Fruit fly (Drosophila melanogaster) ovary, adult (tissue): ENCODE measurements around the gene PH4alphaSG2.

Experiments
- CG17801 ChIP-seq: fragments of 200-800 bp; optimal IDR thresholded peaks from 2 replicates; lab custom pipeline; 2019; ENCODE audit warnings: missing biosample characterization, mild to moderate bottlenecking, missing genetic modification characterization, moderate library complexity; ENCODE audit not compliant: partially characterized antibody

PH4alphaSG2 gene

DNA sequence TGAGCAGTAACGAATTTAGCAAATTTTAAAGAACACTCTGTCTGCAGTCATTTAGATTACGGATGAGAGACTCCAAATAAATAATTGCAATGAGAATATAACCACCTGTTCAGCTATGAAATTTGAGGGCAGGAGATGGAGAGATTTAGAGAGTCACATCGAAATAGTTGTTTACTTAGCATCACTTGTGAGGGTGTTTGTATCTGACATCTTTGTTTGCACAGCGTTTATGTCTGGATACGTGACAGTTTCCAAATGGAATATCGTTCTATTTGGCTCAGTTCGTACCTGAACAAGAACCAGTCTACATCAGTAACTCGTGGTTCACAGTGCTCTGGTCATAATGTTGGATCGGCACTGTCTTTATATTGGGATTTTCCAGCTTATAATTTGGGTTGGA lies at the start of gene PH4alphaSG2:
TSS of gene PH4alphaSG2 (plus strand) at position 278 of the 400 bp plus-strand sequence.
- no peak for TF ChIP-seq CG17801 (GFP tag; lab: Kevin White, UChicago)

DNA sequence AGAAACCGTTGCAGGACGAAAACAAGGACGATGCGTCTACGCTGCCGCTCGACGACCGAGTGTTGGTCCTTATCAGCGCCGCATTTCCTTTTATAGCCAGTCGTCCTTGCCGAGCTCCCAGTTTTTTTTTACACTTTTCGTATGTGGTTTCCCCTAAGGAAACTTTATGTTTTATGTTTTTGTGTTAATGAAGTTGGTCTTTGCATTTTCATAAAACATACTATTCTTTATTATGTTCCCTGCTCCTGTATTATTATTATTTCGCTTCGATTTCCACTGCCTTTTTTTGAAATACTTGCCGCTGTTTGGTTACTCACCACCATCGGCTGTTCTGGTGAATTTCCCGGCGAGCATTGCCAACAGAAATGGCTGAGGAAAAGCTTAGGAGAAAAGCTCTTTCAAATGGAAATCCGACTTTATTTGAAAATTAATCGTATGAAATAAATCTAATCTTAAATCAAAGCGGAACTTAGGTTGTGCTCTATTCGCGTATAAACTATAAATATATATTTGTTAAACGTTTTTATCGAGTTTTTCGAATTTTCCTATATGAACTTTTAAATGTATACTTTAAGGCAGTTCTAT lies 46.2 kb upstream of the PH4alphaSG2 start, which contains the start of gene CG15537:
TSS of gene CG15537 (minus strand) at position 51 of the 585 bp plus-strand sequence.
- no peak for TF ChIP-seq CG17801 (GFP tag; lab: Kevin White, UChicago)

DNA sequence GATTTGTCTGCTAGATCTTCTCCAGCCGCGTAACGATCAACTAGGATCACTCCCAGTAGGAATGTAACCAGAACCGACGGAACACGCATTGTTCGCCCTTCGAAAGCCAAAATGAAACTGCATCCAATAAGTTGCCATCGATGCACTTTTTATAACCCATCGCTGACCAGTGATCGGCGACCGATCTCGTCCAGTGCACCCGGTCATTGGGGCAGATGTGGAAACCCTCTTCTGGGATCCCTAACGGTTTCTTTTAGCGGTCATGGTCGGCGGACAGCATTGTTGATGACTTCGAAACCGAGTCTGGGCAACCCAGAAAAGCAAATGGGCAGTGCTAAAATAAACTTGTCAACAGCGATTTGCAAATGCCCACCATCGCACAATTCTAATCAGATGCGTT lies 44.9 kb upstream of the PH4alphaSG2 start, which contains the start of gene Osi23:
TSS of gene Osi23 (minus strand) at position 101 of the 400 bp plus-strand sequence.
- TF ChIP-seq CG17801 (GFP tag; lab: Kevin White, UChicago), result no peak

DNA sequence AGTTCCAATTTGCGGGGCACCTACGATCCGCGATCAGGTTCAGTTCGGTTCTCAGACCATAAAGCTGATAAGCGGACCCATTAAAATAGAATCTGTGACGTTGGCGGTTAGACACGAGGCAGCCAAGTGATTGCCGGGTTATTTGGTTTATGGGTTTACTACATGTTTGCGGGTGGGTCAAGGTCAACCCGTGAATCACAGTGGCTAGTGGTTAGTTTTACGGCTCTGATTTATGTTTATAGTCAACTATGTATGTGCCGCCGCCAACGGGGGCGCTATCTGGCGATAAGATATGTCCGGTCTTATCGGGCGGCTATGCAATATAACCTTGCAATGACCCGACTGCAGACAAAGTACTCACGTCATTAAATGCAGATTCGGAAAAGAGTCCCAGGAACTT lies 40.4 kb upstream of the PH4alphaSG2 start:
- TF ChIP-seq CG17801 (GFP tag; lab: Kevin White, UChicago), result no peak

DNA sequence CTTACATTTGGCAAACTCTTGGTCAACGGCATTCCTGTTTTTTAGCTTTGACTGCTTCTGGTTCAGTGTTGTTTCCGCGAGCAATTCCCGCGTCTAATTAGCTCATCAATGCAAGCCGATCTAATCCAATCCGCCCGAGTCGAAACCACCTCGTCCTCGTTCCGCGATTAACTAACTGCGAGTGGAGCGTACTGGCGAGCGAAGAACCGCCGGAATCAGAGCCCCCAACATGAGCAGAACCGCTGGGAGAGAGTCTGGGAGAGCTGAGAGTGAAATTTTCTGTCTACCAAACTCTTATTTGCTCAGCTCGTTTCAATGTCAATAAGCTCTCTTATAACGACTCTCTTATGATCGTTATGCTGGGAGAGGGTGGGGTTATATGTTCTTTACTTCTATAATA lies 39.6 kb upstream of the PH4alphaSG2 start:
- TF ChIP-seq CG17801 (GFP tag; lab: Kevin White, UChicago), result peak; percentile 67

DNA sequence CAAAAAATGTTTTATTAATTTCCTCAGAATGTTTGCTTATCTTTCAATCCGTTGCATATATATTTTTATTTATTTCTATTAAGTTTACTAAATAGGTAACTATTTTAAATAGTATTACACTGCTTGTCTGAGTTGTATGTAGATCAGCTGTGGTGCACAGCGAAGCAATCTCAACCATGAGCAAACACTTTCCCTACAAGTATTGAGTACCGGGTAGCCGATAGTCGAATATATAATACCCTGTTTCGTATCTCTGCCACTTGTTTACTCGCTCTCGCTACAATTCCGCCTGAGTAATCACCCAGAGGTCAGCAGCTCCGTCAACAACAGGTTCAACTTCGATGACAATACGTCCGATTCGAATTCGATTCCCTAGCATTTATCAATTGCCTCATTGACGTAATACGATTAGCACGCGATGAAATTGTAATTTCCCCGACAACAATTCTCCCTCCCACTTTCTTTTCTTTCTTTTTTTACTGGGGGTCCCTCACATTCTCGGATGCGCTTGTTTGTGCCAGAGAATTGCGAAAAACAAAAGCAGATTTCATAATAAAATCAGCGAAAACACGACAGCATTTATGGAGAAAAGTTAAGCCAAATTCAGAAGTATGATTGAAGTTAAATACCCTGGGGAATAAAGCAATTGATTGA lies 39.1 kb upstream of the PH4alphaSG2 start:
- TF ChIP-seq CG17801 (GFP tag; lab: Kevin White, UChicago), result no peak

DNA sequence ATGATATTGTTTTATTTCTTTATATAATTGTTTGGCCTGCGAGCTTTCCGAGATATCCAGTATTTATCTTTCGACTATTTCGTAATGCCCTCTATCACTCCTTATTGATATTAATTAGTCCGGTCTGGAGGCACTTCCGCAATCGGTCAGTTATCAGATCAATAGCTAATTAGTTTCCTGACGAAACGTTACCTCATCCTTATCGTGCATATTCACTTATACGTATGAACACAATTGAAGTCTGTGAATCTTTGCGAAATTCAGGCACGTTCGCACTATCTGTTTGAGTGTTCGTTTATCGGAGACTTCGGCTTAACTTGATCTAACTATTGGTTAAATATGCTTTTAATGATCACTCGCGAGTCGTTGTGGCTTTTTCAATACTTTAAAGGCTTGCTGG lies 36.6 kb upstream of the PH4alphaSG2 start:
- TF ChIP-seq CG17801 (GFP tag; lab: Kevin White, UChicago), result no peak

DNA sequence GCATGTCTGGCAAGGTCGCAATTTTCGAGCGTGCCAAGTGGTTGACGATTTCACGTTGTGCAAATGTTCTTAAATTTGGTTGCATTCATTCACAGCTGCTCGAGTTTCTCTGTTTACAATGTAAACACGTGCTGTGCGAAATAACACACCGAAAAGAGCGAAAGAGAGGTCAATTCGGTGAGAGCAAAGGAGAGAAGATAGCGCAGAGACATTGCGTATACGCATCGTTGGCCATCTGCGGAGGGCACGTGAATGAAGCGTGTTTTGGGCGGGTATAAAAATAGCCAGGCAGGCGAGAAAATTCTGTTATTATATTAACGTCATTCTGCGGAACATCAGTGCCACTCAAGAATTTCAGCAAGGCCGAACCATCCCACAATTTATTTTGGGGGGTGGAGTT lies 35.4 kb upstream of the PH4alphaSG2 start:
- TF ChIP-seq CG17801 (GFP tag; lab: Kevin White, UChicago), result no peak

DNA sequence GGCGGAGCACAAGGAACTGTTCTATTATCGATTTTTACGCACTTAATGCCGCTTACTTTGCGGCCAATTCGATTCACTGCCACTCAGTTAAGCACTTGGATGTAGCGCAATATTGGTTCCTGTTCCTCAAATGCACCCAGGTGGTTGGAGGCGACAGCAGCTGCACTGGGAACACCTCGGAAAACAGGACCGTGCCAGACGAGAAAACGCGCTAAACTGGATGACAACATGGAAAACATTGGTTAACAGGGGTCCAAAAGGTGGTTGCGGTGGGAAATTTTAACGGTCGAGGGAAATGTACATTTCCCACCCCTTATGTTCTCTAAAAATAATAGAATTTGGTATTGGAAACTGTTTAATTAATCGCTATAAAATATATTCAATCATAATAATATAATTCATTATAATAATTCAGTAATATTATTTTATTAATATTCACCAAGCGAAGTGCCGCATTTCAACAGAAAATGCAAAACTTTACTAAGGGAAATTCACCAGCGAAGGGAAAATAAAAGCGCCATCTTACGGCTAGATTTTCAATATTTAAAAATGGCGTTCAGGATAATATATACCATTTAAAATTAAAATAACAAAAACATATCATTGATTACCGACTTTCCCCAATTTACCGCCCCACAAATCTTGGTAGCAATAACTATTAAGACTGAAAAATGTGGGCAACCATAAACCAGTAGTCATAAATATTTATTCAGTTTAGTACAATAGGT lies 33.9 kb upstream of the PH4alphaSG2 start, which contains the start of gene aralar1:
TSS of gene aralar1 (minus strand) at position 51 of the 728 bp plus-strand sequence.
- TF ChIP-seq CG17801 (GFP tag; lab: Kevin White, UChicago), result no peak

DNA sequence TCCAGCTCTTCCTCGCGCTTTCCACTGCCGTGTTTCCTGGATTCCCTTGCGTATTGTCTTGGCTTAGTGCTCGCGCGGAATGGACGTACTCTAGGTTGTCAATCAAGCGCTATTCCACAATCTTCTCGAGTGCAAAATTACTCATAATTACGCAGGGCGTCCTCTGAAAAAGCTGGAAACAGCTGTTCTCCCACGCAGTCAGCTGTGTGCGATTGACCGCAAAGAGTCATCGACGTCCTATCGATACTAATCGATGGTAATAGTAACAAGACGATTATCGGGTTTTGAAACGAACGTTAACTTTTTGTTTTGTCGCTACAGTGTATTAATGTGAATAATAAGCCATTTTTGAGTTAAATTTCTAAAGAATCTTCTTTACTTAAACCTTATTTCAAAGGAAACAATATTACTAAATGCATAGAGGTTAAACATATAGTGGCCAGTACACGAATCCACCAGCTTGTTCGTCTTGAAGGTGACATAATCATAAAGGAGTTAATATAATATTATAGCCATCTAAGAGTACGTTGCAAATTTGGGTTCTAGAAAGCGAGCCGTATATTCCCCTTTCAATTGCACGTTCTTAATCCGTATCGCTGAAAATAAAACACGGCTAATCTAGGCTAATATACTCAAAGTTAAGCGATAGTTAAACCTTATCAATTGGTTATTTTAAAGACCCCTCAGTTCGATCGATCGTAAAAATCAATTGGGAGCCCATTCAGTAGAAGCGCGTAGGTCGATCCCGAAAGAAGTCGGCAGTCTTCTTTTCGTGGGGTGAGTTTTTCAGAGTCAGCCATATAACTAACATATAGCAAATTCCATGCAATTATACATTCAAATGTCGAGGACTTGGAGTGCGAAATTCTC lies 30.6 kb upstream of the PH4alphaSG2 start, which contains the start of the genes CG2224 and CDase:
TSS of gene CG2224 (minus strand) at position 235 of the 870 bp plus-strand sequence.
TSS of gene CDase (plus strand) at position 456 of the 870 bp plus-strand sequence.
- TF ChIP-seq CG17801 (GFP tag; lab: Kevin White, UChicago), result peak; percentile 30

DNA sequence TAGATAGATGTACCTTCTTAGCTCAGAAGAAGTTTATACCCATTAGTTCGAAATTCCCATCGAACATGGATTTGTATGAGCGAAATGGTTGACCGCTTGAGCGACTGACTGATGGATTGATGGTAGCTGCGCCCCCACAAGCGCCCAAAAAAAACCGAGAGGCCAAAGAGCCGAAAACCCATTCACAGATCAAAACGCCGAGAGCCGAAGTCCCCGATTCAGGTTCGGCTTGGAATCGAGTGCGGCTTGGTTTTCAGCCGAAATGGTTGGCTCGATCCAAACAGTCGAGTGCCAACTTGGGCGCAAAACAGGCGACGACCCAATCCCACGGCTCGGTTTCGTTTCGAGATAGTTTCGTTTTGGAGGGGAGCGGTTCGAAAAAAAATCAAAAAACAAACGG lies 29.7 kb upstream of the PH4alphaSG2 start:
- no peak for TF ChIP-seq CG17801 (GFP tag; lab: Kevin White, UChicago)

DNA sequence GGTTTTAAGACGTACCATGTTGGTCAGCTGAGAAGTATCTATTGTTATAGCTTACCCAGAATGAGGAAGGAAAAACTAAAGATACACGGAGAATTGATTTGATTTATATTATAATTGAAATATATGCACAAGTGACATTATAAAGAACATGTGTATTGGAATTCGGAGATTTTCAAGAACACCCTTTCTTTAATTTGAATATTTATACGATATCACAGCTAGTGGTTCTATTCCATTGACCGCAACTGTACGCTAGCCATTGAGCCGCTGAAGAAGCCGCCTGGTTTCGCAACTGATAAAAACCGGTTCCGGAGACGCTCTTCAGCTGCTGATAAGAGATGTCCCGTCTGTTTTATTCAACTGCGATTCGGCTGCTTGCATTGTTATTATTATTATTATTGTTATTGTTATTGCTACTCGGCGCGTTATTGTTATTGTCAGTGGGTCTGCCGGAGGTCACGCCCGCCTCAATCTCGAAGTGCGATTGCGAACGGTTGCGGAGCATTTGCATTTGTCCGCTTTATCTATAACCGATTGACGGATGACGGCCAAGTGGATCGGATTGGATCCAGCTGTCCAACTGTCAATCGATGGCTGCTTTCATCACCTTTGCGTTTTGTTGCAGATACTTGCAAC lies 28.1 kb upstream of the PH4alphaSG2 start:
- no peak for TF ChIP-seq CG17801 (GFP tag; lab: Kevin White, UChicago)

DNA sequence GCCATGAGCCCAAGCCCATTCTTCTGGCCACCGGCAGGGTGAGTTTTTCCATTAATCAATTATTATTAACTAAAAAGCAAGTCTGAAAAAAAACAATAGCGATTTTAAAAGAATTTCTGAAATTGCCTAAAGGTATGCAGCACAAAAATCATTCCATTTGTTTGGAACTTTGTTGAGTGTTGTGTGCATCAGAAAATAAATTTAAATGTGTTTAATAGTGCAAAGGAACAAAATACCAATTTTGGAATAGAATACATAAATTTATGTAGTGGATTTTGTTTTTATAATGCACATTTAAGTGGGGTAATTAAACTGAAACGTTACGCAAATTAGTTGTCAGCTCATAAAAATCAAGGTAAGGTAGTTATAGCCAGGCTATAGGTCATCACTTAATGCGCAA lies 25.6 kb upstream of the PH4alphaSG2 start:
- no peak for TF ChIP-seq CG17801 (GFP tag; lab: Kevin White, UChicago)
